Fruit fly (Drosophila melanogaster) whole organism, pupa: ENCODE measurements around the gene CG34417.

ENCODE experiments used
- CG10348 ChIP-seq: fragments of 200-800 bp; sonication (Bioruptor generic); IDR thresholded peaks from 2 replicates; pipeline ENCODE4 v1.3.6; 2022; ENCODE audit warnings: missing biosample characterization, missing genetic modification characterization
- CG12605 ChIP-seq: fragments of 200-800 bp; sonication (Bioruptor generic); IDR thresholded peaks from 2 replicates; pipeline ENCODE4 v1.3.6; 2022; ENCODE audit warnings: missing biosample characterization, missing genetic modification characterization
- CG13204 ChIP-seq: fragments of 200-800 bp; sonication (Bioruptor generic); optimal IDR thresholded peaks from 2 replicates; lab custom pipeline; 2018; ENCODE audit warnings: missing biosample characterization, mild to moderate bottlenecking, missing genetic modification characterization, moderate library complexity
- CG14655 ChIP-seq: fragments of 200-800 bp; sonication (Bioruptor generic); optimal IDR thresholded peaks from 3 replicates; lab custom pipeline; 2017; ENCODE audit warnings: mild to moderate bottlenecking, missing biosample characterization, missing genetic modification reagents, missing genetic modification characterization
- CG15710 ChIP-seq: fragments of 200-800 bp; sonication (Bioruptor generic); optimal IDR thresholded peaks from 2 replicates; lab custom pipeline; 2018; ENCODE audit warnings: missing biosample characterization, mild to moderate bottlenecking, missing genetic modification characterization, moderate library complexity
- CG17806 ChIP-seq: fragments of 200-800 bp; sonication (Bioruptor generic); optimal IDR thresholded peaks from 2 replicates; lab custom pipeline; 2018; ENCODE audit warnings: missing biosample characterization, mild to moderate bottlenecking, missing genetic modification characterization, moderate library complexity
- CG32121 ChIP-seq: fragments of 200-800 bp; sonication (Bioruptor generic); IDR thresholded peaks from 2 replicates; pipeline ENCODE4 v1.3.6; 2022; ENCODE audit warnings: missing biosample characterization, missing genetic modification characterization
- CG34367 ChIP-seq: fragments of 200-800 bp; sonication (Bioruptor generic); optimal IDR thresholded peaks from 2 replicates; lab custom pipeline; 2018; ENCODE audit warnings: missing biosample characterization, mild to moderate bottlenecking, missing genetic modification characterization
- CG4496 ChIP-seq: fragments of 200-800 bp; sonication (Bioruptor generic); IDR thresholded peaks from 3 replicates; pipeline ENCODE4 v1.3.6; 2022; ENCODE audit warnings: missing biosample characterization, missing genetic modification characterization
- CG8159 ChIP-seq: fragments of 200-800 bp; sonication (Bioruptor generic); optimal IDR thresholded peaks from 3 replicates; lab custom pipeline; 2018; ENCODE audit warnings: missing biosample characterization, mild to moderate bottlenecking, missing genetic modification characterization, moderate library complexity
- CG8301 ChIP-seq: fragments of 200-800 bp; sonication (Bioruptor generic); optimal IDR thresholded peaks from 2 replicates; lab custom pipeline; 2018; ENCODE audit warnings: missing biosample characterization, mild to moderate bottlenecking, missing genetic modification characterization
- CG9948 ChIP-seq: fragments of 200-800 bp; sonication (Bioruptor generic); optimal IDR thresholded peaks from 2 replicates; lab custom pipeline; 2018; ENCODE audit warnings: missing biosample characterization, mild to moderate bottlenecking, missing genetic modification characterization, moderate library complexity
- D1 ChIP-seq: fragments of 200-800 bp; sonication (Bioruptor generic); optimal IDR thresholded peaks from 2 replicates; lab custom pipeline; 2018; ENCODE audit warnings: missing biosample characterization, mild to moderate bottlenecking, missing genetic modification characterization, moderate library complexity
- EcR ChIP-seq: fragments of 200-800 bp; sonication (Bioruptor generic); optimal IDR thresholded peaks from 3 replicates; lab custom pipeline; 2019; ENCODE audit warnings: missing biosample characterization, missing genetic modification characterization, mild to moderate bottlenecking, moderate library complexity, missing genetic modification reagents
- Ets98B ChIP-seq: fragments of 200-800 bp; sonication (Bioruptor generic); IDR thresholded peaks from 2 replicates; pipeline ENCODE4 v1.3.6; 2022; ENCODE audit warnings: missing biosample characterization, missing genetic modification characterization
- Pif1A ChIP-seq: fragments of 200-800 bp; sonication (Bioruptor generic); optimal IDR thresholded peaks from 3 replicates; lab custom pipeline; 2016; ENCODE audit warnings: missing biosample characterization, missing genetic modification characterization
- Pif1B ChIP-seq: fragments of 200-800 bp; sonication (Bioruptor generic); optimal IDR thresholded peaks from 3 replicates; lab custom pipeline; 2016; ENCODE audit warnings: missing biosample characterization, missing genetic modification characterization
- Snoo ChIP-seq: fragments of 200-800 bp; sonication (Bioruptor generic); optimal IDR thresholded peaks from 3 replicates; lab custom pipeline; 2017; ENCODE audit warnings: missing biosample characterization, mild to moderate bottlenecking, missing genetic modification characterization, inconsistent platforms
- fd96Ca ChIP-seq: fragments of 200-800 bp; sonication (Bioruptor generic); IDR thresholded peaks from 3 replicates; pipeline ENCODE4 v1.3.6; 2022; ENCODE audit warnings: missing biosample characterization, missing genetic modification characterization
- gl ChIP-seq: fragments of 200-800 bp; sonication (Bioruptor generic); optimal IDR thresholded peaks from 2 replicates; lab custom pipeline; 2018; ENCODE audit warnings: missing biosample characterization, mild to moderate bottlenecking, missing genetic modification characterization
- rn ChIP-seq: fragments of 200-800 bp; sonication (Bioruptor generic); IDR thresholded peaks from 2 replicates; pipeline ENCODE4 v1.3.6; 2022; ENCODE audit warnings: missing biosample characterization, missing genetic modification characterization

CG34417 gene

DNA sequence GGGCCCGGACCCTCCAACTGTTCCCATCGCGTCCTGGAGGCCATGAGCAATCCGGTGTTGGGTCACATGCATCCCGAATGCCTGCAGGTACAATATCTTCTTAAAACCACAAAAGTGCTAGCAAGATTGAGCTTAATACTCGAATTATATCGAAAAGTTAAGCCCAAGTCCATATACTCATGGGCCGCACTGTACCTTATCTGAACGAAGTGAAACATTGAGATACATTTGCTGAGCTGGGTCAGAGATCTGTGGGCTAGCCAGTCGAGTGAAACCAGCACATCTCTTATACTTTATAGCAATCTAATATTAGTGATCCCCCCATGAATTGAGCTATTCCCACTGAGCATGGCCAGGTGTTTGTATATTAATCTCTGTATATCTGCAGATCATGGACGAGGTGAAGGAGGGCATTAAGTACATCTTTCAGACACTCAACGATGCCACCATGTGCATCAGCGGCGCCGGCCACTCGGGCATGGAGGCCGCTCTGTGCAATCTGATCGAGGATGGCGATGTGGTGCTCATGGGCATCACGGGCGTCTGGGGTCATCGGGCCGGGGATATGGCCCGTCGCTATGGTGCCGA lies 11.3 kb upstream of the CG34417 start:
- no peak for TF ChIP-seq D1 (tag; lab: Kevin White, UChicago)
- no peak for TF ChIP-seq CG12605 (GFP tag; lab: Robert Waterston, UW)
- TF ChIP-seq, all 21 proteins: peak for 0

DNA sequence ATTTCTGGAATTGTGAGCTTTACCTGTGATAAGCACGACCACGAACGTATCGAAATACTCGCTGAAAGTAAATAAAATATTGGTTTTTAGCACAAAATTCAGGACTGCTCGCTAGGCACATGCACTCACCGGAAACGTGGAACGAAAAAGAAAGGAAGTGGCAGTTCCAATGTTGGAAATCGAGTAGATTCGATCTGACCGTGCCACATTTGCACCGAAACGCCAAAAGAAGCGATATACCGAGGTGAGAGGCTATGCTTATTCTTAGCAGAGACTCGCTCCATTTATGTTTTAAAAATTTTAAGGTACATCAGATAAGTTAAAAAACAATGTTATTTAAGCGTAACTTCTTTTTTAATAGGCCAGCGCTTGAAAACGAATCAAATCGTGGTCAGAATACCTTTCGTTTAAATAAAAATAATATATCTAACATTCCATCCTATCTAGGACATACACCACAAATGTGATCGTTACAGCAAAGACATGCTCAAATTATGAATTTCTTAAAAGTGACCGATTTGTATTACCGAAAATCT lies 7.4 kb upstream of the CG34417 start, which contains the start of gene RpL7A:
TSS of gene RpL7A (minus strand) at position 248 of the 536 bp plus-strand sequence.
- TF ChIP-seq CG4496 (peak; percentile 77), CG15710 (tag; lab: Kevin White, UChicago) (no peak), CG17806 (tag; lab: Kevin White, UChicago) (no peak), CG34367 (tag; lab: Kevin White, UChicago) (peak; percentile 53), Ets98B (GFP tag; lab: Robert Waterston, UW) (0 out of 2 replicates have a peak, but pooled peaks have one; percentile 28), Snoo (tag; lab: Kevin White, UChicago) (peak; percentile 78), Pif1B (no peak), CG14655 (GFP tag; lab: Kevin White, UChicago) (no peak), EcR (GFP tag; lab: Kevin White, UChicago) (no peak), CG8159 (tag; lab: Kevin White, UChicago) (peak; percentile 27), CG8301 (peak; percentile 23), fd96Ca (GFP tag; lab: Robert Waterston, UW) (0 out of 3 replicates have a peak, but pooled peaks have one; percentile 19), gl (tag; lab: Kevin White, UChicago) (peak; percentile 15), CG32121 (no peak), Pif1A (peak; percentile 64), CG10348 (no peak), CG12605 (GFP tag; lab: Robert Waterston, UW) (peak; percentile 68), D1 (tag; lab: Kevin White, UChicago) (no peak), CG9948 (tag; lab: Kevin White, UChicago) (no peak), CG13204 (GFP tag; lab: Kevin White, UChicago) (peak; percentile 52), rn (GFP tag; lab: Robert Waterston, UW) (no peak)

DNA sequence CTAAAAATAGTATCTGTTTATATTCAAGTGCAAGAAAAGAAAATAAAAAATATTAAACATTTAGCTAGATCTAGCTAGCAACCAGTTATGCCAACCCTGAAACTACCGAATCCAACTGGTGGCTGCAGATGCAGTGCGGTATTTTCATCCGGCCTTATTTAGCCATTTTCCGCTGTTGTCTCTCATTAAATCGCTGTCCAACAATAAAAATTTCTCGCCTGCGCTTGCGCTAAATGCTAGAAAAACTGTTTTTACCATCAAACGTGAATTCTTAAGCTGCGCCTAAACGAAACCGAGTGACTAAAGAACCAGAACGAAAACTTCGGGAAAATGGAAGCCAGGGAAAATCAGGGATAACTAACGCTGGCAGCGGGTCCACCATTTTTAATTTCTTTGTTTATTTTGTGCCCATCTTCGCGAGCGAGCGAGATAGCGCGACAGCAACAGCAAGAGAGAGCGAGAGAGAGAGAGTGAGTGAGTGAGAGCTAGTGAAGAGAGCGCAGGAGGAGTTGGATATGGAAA lies 6.7 kb upstream of the CG34417 start, which contains the start of gene dx:
TSS of gene dx (plus strand) at position 164 of the 522 bp plus-strand sequence.
- TF ChIP-seq CG4496 (0 out of 3 replicates have a peak, but pooled peaks have one; percentile 26), CG32121 (0 out of 2 replicates have a peak, but pooled peaks have one; percentile 9), CG12605 (GFP tag; lab: Robert Waterston, UW) (peak; percentile 29; the same call in 1 of the 2 replicates), fd96Ca (GFP tag; lab: Robert Waterston, UW) (no peak), Ets98B (GFP tag; lab: Robert Waterston, UW) (no peak)

DNA sequence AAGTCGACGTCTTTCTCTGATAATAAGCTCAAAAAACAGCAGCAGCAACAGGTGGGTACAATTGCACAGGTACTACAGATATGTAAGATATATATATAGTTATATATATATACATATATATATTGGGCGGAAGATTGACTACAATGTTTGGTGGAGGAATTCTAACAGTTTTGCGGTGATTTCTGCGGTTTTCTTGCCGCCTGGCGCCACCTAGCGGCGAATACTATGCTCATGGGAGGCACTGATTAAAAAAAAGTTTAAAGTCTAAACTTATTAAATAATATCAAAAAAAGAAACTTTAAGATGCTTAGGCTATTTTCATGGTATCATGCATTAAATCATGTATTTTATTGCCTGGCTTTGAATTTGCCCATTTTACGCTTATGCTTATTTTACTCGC lies 706 bp downstream of the CG34417 start:
- TF ChIP-seq D1 (tag; lab: Kevin White, UChicago) (no peak), Pif1B (no peak), CG13204 (GFP tag; lab: Kevin White, UChicago) (no peak), CG10348 (no peak), Ets98B (GFP tag; lab: Robert Waterston, UW) (no peak)

DNA sequence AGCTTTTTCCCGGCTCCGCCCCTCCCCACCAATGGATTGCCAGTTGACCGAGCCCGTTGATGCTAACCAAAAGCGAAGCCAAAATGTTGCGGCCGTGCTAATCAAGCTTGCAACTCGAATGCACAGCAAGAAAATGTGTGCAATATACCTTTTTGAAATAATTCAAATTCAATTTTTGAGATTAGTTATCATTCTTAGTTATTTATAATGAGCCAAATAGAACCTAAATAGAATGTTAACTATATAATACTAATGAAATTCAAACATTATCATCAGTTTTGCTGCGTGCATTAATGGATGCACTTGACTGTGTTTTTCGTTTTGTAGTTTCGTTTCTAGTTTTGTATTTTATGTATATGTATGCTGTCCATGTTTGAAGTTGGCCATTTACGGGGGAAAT lies 1.8 kb downstream of the CG34417 start:
- peak; percentile 42 for TF ChIP-seq Pif1A
- TF ChIP-seq fd96Ca (GFP tag; lab: Robert Waterston, UW) = peak; percentile 53; the same call in 1 of the 3 replicates
- TF ChIP-seq CG12605 (GFP tag; lab: Robert Waterston, UW) = peak; percentile 58
- TF ChIP-seq gl (tag; lab: Kevin White, UChicago) = peak; percentile 16
- peak; percentile 52; the same call in 1 of the 2 replicates for TF ChIP-seq rn (GFP tag; lab: Robert Waterston, UW)
- TF ChIP-seq CG4496 = peak; percentile 82
- no peak for TF ChIP-seq CG13204 (GFP tag; lab: Kevin White, UChicago)
- peak; percentile 48 for TF ChIP-seq CG17806 (tag; lab: Kevin White, UChicago)
- TF ChIP-seq Pif1B = peak; percentile 5
- no peak for TF ChIP-seq CG10348
- no peak for TF ChIP-seq D1 (tag; lab: Kevin White, UChicago)
- TF ChIP-seq CG8301 = peak; percentile 63
- TF ChIP-seq Ets98B (GFP tag; lab: Robert Waterston, UW) = peak; percentile 81
- peak; percentile 87 for TF ChIP-seq CG32121
- TF ChIP-seq CG34367 (tag; lab: Kevin White, UChicago) = peak; percentile 39
- TF ChIP-seq Snoo (tag; lab: Kevin White, UChicago) = no peak
- peak; percentile 54 for TF ChIP-seq CG8159 (tag; lab: Kevin White, UChicago)
- TF ChIP-seq EcR (GFP tag; lab: Kevin White, UChicago) = no peak
- peak; percentile 56 for TF ChIP-seq CG15710 (tag; lab: Kevin White, UChicago)
- TF ChIP-seq CG9948 (tag; lab: Kevin White, UChicago) = peak; percentile 51
- TF ChIP-seq CG14655 (GFP tag; lab: Kevin White, UChicago) = peak; percentile 57

DNA sequence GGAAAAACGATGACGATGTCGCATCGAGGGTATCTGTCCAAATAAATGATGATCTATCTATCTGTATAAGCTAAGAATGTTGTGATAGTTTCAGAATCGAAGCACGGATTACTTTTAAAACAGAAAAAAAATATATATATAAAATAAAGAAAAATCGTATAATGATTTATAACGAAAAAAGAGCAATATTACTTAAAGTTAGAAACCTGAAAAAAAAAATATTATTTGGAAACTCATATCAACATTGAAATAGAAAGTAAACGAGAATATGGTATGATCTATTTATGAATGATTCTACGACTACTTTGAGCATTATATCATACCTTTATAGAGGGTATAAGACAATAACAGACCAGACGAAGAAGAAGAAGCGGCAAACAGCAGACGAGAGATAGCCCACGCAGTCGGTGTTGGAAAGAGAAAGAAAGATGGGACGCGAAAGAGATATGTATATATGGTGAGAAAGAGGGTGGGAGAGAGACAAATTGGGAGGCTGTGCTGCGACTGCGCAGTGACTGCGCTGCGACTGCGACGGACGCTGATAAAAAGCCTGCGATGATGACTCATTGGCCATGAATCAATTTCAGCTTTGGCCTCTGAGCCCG lies 3.1 kb downstream of the CG34417 start:
- no peak for TF ChIP-seq D1 (tag; lab: Kevin White, UChicago)
- no peak for TF ChIP-seq Pif1B
- TF ChIP-seq CG13204 (GFP tag; lab: Kevin White, UChicago) = peak; percentile 13
- TF ChIP-seq CG14655 (GFP tag; lab: Kevin White, UChicago) = peak; percentile 24
- peak; percentile 22 for TF ChIP-seq CG8159 (tag; lab: Kevin White, UChicago)
- no peak for TF ChIP-seq Pif1A
- TF ChIP-seq CG8301 = no peak
- peak; percentile 12 for TF ChIP-seq Snoo (tag; lab: Kevin White, UChicago)
- TF ChIP-seq CG17806 (tag; lab: Kevin White, UChicago) = no peak
